Worm (Caenorhabditis elegans): ENCODE measurements around the gene gcc-1.

- no peak for TF ChIP-seq daf-8 (GFP tag; IDR thresholded peaks at IDR 0.05)
- no peak for TF ChIP-seq mdl-1 (tag; optimal IDR thresholded peaks at IDR 0.05)
Observed at ce11 chrX:3199249-3199648, 39.5 kb downstream of the gcc-1 start, which contains the start of gene fax-1.

Measured in whole organism, L4 larva.